Worm (Caenorhabditis elegans): ENCODE results near the gene B0496.2.

B0496.2 gene

DNA sequence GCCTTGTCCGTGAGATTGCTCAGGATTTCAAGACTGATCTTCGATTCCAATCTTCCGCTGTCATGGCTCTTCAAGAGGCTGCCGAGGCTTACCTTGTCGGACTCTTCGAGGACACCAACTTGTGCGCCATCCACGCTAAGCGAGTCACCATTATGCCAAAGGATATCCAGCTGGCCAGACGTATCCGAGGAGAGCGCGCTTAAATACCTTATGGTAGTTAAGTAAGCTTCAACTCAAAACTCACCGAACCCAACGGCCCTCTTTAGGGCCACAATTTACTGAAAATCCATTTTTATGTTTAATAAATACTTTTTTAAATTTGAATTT is 40.8 kb downstream of the B0496.2 start (continued):
- TF ChIP-seq aptf-3 (GFP tag; IDR thresholded peaks at IDR 0.05) = no peak; the same call in 1 of the 2 replicates
- no peak for TF ChIP-seq D2030.7 (GFP tag; IDR thresholded peaks at IDR 0.05)
- TF ChIP-seq madf-3 (GFP tag; IDR thresholded peaks at IDR 0.05) = no peak
- TF ChIP-seq madf-10 (tag; optimal IDR thresholded peaks at IDR 0.05) = no peak
- TF ChIP-seq F57C9.4 (tag; optimal IDR thresholded peaks at IDR 0.05) = no peak
- peak; percentile 24 for TF ChIP-seq lsl-1 (GFP tag; optimal IDR thresholded peaks at IDR 0.05)
- no peak; the same call in 1 of the 2 replicates for TF ChIP-seq mcd-1 (GFP tag; IDR thresholded peaks at IDR 0.05)
- no peak for TF ChIP-seq ztf-3 (GFP tag; optimal IDR thresholded peaks at IDR 0.05)
- TF ChIP-seq hmg-1.2 (GFP tag; IDR thresholded peaks at IDR 0.05) = no peak
- peak; percentile 34 for TF ChIP-seq tbp1 (GFP tag; optimal IDR thresholded peaks at IDR 0.05)
- no peak for TF ChIP-seq ceh-91 (GFP tag; IDR thresholded peaks at IDR 0.05)
- no peak for TF ChIP-seq cebp-1 (GFP tag; IDR thresholded peaks at IDR 0.05)
- no peak for TF ChIP-seq cebp-1 (tag; optimal IDR thresholded peaks at IDR 0.05)
- no peak for TF ChIP-seq ZK185.1 (tag; optimal IDR thresholded peaks at IDR 0.05; ENCODE audit: poor library complexity, severe bottlenecking)
- no peak for TF ChIP-seq somi-1 (GFP tag; optimal IDR thresholded peaks at IDR 0.05)
- TF ChIP-seq bed-1 (GFP tag; IDR thresholded peaks at IDR 0.05) = no peak

DNA sequence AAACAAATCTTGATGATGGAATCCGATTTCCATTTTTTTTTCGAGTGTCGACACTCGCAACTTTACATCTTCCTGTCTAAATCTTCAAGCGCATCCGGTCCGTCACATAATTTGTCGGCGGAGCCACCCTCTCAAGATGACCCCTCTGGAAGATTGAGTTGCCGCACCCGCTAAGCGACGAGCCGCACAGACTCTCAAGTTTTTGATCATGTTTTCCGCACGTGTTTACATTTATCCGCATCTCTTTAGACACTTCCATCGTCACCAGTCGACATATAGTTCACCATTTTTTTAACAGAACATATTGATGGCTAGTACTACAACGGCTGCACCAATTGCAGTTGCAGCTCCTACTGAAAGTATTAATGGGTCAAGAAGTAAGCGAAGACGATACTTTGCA is 43.8 kb downstream of the B0496.2 start, which contains the start of gene F55G1.1:
Gene F55G1.1 (plus strand): TSS at position 301 of the 400 bp plus-strand sequence.
- no peak for TF ChIP-seq snpc-1.3 (tag; optimal IDR thresholded peaks at IDR 0.05; ENCODE audit: insufficient read depth)
- no peak for TF ChIP-seq nhr-179 (tag; optimal IDR thresholded peaks at IDR 0.05)
- TF ChIP-seq B0336.3 (GFP tag; IDR thresholded peaks at IDR 0.05) = no peak
- TF ChIP-seq tlf-1 (GFP tag; optimal IDR thresholded peaks at IDR 0.05) = no peak
- no peak for TF ChIP-seq ama-1 (optimal IDR thresholded peaks at IDR 0.05)
- TF ChIP-seq ama-1 (GFP tag; optimal IDR thresholded peaks at IDR 0.05) = no peak
- TF ChIP-seq atf-7 (tag; optimal IDR thresholded peaks at IDR 0.05) = no peak
- no peak for TF ChIP-seq egl-44 (GFP tag; IDR thresholded peaks at IDR 0.05)
- TF ChIP-seq C17E4.6 (GFP tag; IDR thresholded peaks at IDR 0.05) = no peak
- no peak for TF ChIP-seq nhr-27 (tag; optimal IDR thresholded peaks at IDR 0.05)
- no peak for TF ChIP-seq mes-4 (tag; optimal IDR thresholded peaks at IDR 0.05)
- TF ChIP-seq dpl-1 (GFP tag; optimal IDR thresholded peaks at IDR 0.05) = no peak

DNA sequence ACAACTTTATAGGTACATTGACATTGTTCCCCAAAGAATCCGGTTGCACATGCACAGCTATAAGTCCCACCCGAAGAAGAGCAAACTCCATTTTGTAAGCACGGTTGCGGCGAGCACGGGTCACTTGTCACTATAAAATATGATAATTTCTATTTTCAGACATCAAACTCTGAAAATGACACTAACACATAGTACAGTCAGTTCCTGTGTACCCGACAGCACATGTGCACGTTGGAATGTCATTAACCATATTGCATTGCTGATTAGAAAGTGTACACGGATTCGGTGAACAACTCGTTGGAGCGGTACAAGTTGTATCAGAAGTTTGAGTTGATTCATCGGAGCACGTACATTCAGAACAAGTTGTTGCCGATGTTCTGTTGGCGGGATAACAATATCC is 49.5 kb downstream of the B0496.2 start:
- TF ChIP-seq pha-4 (tag; optimal IDR thresholded peaks at IDR 0.05) (no peak), nhr-80 (tag; optimal IDR thresholded peaks at IDR 0.05) (peak; percentile 86)

DNA sequence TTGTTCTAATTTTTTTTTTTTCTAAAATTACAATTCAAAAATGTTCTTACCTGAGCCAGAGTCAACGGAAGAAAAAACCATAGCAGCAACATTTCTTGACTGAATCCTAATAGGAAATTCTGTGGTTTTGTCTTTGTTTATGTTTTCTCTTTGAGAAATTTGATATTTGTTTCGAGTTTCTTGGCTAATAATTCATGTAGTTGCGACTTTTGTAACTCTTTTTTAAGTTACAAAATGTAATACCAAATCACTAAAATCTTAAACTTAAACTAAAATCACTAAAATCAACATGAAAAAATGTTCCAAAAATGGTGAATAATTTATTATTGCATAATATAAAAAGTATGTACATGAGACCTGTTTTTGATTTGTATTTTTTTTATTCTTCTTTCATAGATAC is 50.1 kb downstream of the B0496.2 start, which contains the start of gene egas-4:
Gene egas-4 (minus strand): TSS at position 101 of the 400 bp plus-strand sequence.
- no peak for TF ChIP-seq hrde-1 (tag; optimal IDR thresholded peaks at IDR 0.05; ENCODE audit: borderline replicate concordance)
- TF ChIP-seq ekl-4 (GFP tag; IDR thresholded peaks at IDR 0.05) = no peak
- TF ChIP-seq lsl-1 (GFP tag; optimal IDR thresholded peaks at IDR 0.05) = no peak
- no peak for TF ChIP-seq ceh-100 (GFP tag; IDR thresholded peaks at IDR 0.05)
- TF ChIP-seq madf-3 (GFP tag; IDR thresholded peaks at IDR 0.05) = no peak
- no peak for TF ChIP-seq gei-17 (GFP tag; optimal IDR thresholded peaks at IDR 0.05)
- TF ChIP-seq xnd-1 (tag; optimal IDR thresholded peaks at IDR 0.05) = no peak
- TF ChIP-seq fkh-3 (tag; optimal IDR thresholded peaks at IDR 0.05) = no peak
- TF ChIP-seq F10E7.11 (tag; optimal IDR thresholded peaks at IDR 0.05) = no peak
- no peak for TF ChIP-seq ztf-22 (GFP tag; optimal IDR thresholded peaks at IDR 0.05)
- TF ChIP-seq B0336.3 (GFP tag; IDR thresholded peaks at IDR 0.05) = no peak
- TF ChIP-seq unc-62 (GFP tag; optimal IDR thresholded peaks at IDR 0.05) = no peak
- TF ChIP-seq nfyb-1 (GFP tag; IDR thresholded peaks at IDR 0.05) = no peak
- TF ChIP-seq nhr-120 (GFP tag; IDR thresholded peaks at IDR 0.05) = no peak
- no peak for TF ChIP-seq snpc-1.1 (tag; optimal IDR thresholded peaks at IDR 0.05; ENCODE audit: insufficient read depth)
- TF ChIP-seq hsf-1 (GFP tag; IDR thresholded peaks at IDR 0.05) = no peak

Measured in whole organism, young adult.